Fruit fly (Drosophila melanogaster): ENCODE measurements around the gene CG31882.

DNA sequence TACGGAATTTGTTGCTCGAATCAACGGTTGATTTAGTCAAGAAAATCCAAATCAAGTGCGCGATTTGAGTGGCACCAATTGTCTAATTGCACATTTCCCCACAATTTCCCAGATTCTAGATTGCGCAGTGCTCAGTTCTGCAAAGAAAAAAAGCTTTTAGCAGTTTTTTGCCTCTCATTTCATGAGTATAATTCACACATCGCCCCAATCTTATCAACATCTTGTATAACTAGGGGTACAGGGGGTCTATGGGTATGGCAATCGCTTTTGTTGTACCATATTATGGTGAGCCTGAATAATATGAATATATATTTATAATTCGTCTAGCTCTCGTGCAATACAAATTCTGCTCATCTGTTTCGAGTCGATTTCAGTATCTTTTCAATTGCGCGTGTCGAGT is 6.2 kb downstream of the CG31882 start:
- TF ChIP-seq CTCF (optimal IDR thresholded peaks at IDR 0.05) (no peak), CG8478 (optimal IDR thresholded peaks at IDR 0.05) (no peak)
